Worm (Caenorhabditis elegans) whole organism, late embryonic: ENCODE data around the gene C38C6.3.

Experiments used
- C08G9.2 ChIP-seq: sonication (generic microtip); optimal IDR thresholded peaks from 2 replicates; lab custom pipeline; 2016; ENCODE audit warnings: mild to moderate bottlenecking, missing genetic modification characterization, moderate library complexity, missing compliant biosample characterization
- ama-1 ChIP-seq: fragments of 150-350 bp; optimal IDR thresholded peaks from 2 replicates; lab custom pipeline; 2014
- ceh-6 ChIP-seq: fragments of 200-800 bp; sonication (Bioruptor generic); optimal IDR thresholded peaks from 2 replicates; lab custom pipeline; 2018; ENCODE audit warnings: mild to moderate bottlenecking, missing genetic modification characterization, missing compliant biosample characterization
- ceh-9 ChIP-seq: sonication (generic microtip); optimal IDR thresholded peaks from 2 replicates; lab custom pipeline; 2016; ENCODE audit warnings: mild to moderate bottlenecking, missing genetic modification characterization, inconsistent platforms, missing compliant biosample characterization
- elt-4 ChIP-seq: sonication (generic microtip); optimal IDR thresholded peaks from 2 replicates; lab custom pipeline; 2016; ENCODE audit warnings: missing genetic modification characterization, missing compliant biosample characterization
- fkh-10 ChIP-seq: fragments of 150-350 bp; optimal IDR thresholded peaks from 2 replicates; lab custom pipeline; 2014; ENCODE audit warnings: missing biosample characterization, missing genetic modification reagents, missing genetic modification characterization
- madf-2 ChIP-seq: sonication (generic microtip); optimal IDR thresholded peaks from 2 replicates; lab custom pipeline; 2017; ENCODE audit warnings: missing genetic modification characterization, missing compliant biosample characterization
- syd-9 ChIP-seq: sonication (generic microtip); optimal IDR thresholded peaks from 2 replicates; lab custom pipeline; 2016; ENCODE audit warnings: mild to moderate bottlenecking, missing genetic modification characterization, moderate library complexity, missing compliant biosample characterization
- tbx-2 ChIP-seq: sonication (generic microtip); optimal IDR thresholded peaks from 2 replicates; lab custom pipeline; 2016; ENCODE audit warnings: missing genetic modification characterization, missing compliant biosample characterization
- ttx-3 ChIP-seq: sonication (generic microtip); optimal IDR thresholded peaks from 2 replicates; lab custom pipeline; 2016; ENCODE audit warnings: missing genetic modification reagents, missing genetic modification characterization, missing compliant biosample characterization

DNA sequence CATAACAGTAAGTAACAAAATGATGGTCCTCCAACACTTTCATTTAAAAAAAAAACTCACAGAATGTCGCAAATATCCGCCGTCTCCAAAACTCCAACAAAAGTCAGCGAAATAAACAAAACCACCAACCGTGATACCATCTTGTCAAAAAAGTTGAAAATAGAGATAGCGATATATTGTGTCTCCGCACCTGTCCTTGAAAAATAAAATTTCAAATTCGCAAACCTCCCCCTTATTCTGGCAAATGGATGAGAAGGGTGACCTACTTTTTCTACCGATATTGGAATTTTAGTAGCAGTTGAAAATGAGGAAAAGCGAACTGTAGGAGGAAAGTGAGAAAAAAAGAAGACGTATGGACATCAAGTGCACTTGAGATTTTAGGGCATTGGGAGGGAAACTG is 27.4 kb upstream of the C38C6.3 start, which contains the start of gene F19H8.2:
- TF ChIP-seq fkh-10 (GFP tag; lab: Kevin White, UChicago), result no peak
- TF ChIP-seq madf-2 (tag; lab: Kevin White, UChicago), result no peak
- TF ChIP-seq ttx-3 (tag; lab: Kevin White, UChicago), result no peak
- no peak for TF ChIP-seq ama-1
- no peak for TF ChIP-seq ceh-6
- TF ChIP-seq C08G9.2 (tag; lab: Kevin White, UChicago), result no peak
- TF ChIP-seq tbx-2 (tag; lab: Kevin White, UChicago), result no peak
- no peak for TF ChIP-seq elt-4 (tag; lab: Kevin White, UChicago)
- TF ChIP-seq syd-9 (tag; lab: Kevin White, UChicago), result no peak
- no peak for TF ChIP-seq ceh-9 (tag; lab: Kevin White, UChicago)
